Worm (Caenorhabditis elegans) whole organism, L2 larva: ENCODE measurements around the gene pals-20.

Experiments
- lin-13 ChIP-seq: fragments of 150-350 bp; optimal IDR thresholded peaks from 2 replicates; lab custom pipeline; 2014; ENCODE audit warnings: missing biosample characterization, missing genetic modification reagents, missing genetic modification characterization
- skn-1 ChIP-seq: sonication (generic microtip); optimal IDR thresholded peaks from 2 replicates; lab custom pipeline; 2017; ENCODE audit warnings: missing biosample characterization, missing genetic modification characterization
- unc-55 ChIP-seq: fragments of 150-350 bp; sonication (generic microtip); optimal IDR thresholded peaks from 3 replicates; lab custom pipeline; 2014; ENCODE audit warnings: missing biosample characterization, missing genetic modification reagents, missing genetic modification characterization
- unc-62 ChIP-seq: fragments of 150-350 bp; optimal IDR thresholded peaks from 2 replicates; lab custom pipeline; 2014; ENCODE audit warnings: missing biosample characterization, missing genetic modification reagents, missing genetic modification characterization

DNA sequence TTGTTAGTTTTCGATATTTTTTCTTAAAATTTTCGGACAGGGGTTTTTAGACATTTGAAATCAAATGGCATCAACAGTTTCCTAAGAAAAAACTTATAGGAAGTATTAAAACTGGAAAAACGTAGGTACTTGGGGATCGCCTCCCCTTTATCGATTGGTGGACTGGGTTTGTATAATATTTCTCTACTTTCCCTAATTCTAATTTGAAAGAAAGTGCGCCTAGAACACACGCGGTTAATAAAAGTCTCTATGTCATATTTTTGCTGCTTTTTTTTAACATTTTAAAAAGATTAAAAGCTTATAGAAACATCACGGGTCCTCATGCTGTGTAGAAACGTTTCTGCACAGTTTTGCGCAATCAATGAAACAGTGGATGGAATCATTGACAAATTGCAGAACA, 11.5 kb upstream of the pals-20 start, which contains the start of gene pals-16:
- TF ChIP-seq skn-1 (tag; lab: Kevin White, UChicago), result no peak
- no peak for TF ChIP-seq unc-62
- no peak for TF ChIP-seq unc-55
- no peak for TF ChIP-seq lin-13
